Worm (Caenorhabditis elegans) whole organism, late embryonic: ENCODE measurements around the gene unc-112.

Experiments used
- C38D4.7 ChIP-seq: fragments of 200-800 bp; sonication (Bioruptor generic); optimal IDR thresholded peaks from 2 replicates; lab custom pipeline; 2018; ENCODE audit warnings: mild to moderate bottlenecking, missing genetic modification characterization, moderate library complexity, missing compliant biosample characterization
- F13H6.1 ChIP-seq: sonication (generic microtip); optimal IDR thresholded peaks from 2 replicates; lab custom pipeline; 2016; ENCODE audit warnings: missing genetic modification characterization, missing compliant biosample characterization
- K02D7.2 ChIP-seq: sonication (generic microtip); optimal IDR thresholded peaks from 2 replicates; lab custom pipeline; 2017; ENCODE audit warnings: mild to moderate bottlenecking, missing genetic modification characterization, missing compliant biosample characterization
- ahr-1 ChIP-seq: sonication (generic microtip); optimal IDR thresholded peaks from 2 replicates; lab custom pipeline; 2016; ENCODE audit warnings: missing genetic modification characterization, missing compliant biosample characterization
- ceh-14 ChIP-seq: sonication (generic microtip); optimal IDR thresholded peaks from 2 replicates; lab custom pipeline; 2016; ENCODE audit warnings: missing genotype, missing genetic modification characterization, missing compliant biosample characterization
- ceh-18 ChIP-seq: sonication (generic microtip); optimal IDR thresholded peaks from 2 replicates; lab custom pipeline; 2016; ENCODE audit warnings: missing genetic modification characterization, missing compliant biosample characterization
- ceh-19 ChIP-seq: fragments of 200-800 bp; sonication (Bioruptor generic); optimal IDR thresholded peaks from 2 replicates; lab custom pipeline; 2018; ENCODE audit warnings: mild to moderate bottlenecking, missing genetic modification characterization, missing compliant biosample characterization
- ceh-2 ChIP-seq: sonication (generic microtip); optimal IDR thresholded peaks from 2 replicates; lab custom pipeline; 2016; ENCODE audit warnings: missing genotype, missing genetic modification characterization, missing compliant biosample characterization
- ceh-22 ChIP-seq: sonication (generic microtip); optimal IDR thresholded peaks from 2 replicates; lab custom pipeline; 2017; ENCODE audit warnings: missing biosample characterization, missing genetic modification characterization
- ceh-24 ChIP-seq: sonication (generic microtip); optimal IDR thresholded peaks from 2 replicates; lab custom pipeline; 2016; ENCODE audit warnings: mild to moderate bottlenecking, missing genetic modification characterization, missing compliant biosample characterization
- ceh-30 ChIP-seq: fragments of 150-350 bp; optimal IDR thresholded peaks from 2 replicates; lab custom pipeline; 2014; ENCODE audit warnings: missing biosample characterization, missing genetic modification characterization
- ceh-31 ChIP-seq: sonication (generic microtip); optimal IDR thresholded peaks from 2 replicates; lab custom pipeline; 2016; ENCODE audit warnings: missing genetic modification characterization, missing compliant biosample characterization
- ceh-34 ChIP-seq: sonication (generic microtip); optimal IDR thresholded peaks from 2 replicates; lab custom pipeline; 2016; ENCODE audit warnings: mild to moderate bottlenecking, missing genetic modification characterization, missing compliant biosample characterization
- ceh-45 ChIP-seq: fragments of 200-800 bp; sonication (Bioruptor generic); IDR thresholded peaks from 2 replicates; pipeline ENCODE4 v1.3.6; 2022; ENCODE audit warnings: missing genetic modification reagents, missing genetic modification characterization, missing compliant biosample characterization
- ceh-48 ChIP-seq: sonication (generic microtip); optimal IDR thresholded peaks from 2 replicates; lab custom pipeline; 2016; ENCODE audit warnings: missing genetic modification characterization, inconsistent platforms, missing compliant biosample characterization
- ceh-6 ChIP-seq: fragments of 200-800 bp; sonication (Bioruptor generic); optimal IDR thresholded peaks from 2 replicates; lab custom pipeline; 2018; ENCODE audit warnings: mild to moderate bottlenecking, missing genetic modification characterization, missing compliant biosample characterization
- ceh-9 ChIP-seq: sonication (generic microtip); optimal IDR thresholded peaks from 2 replicates; lab custom pipeline; 2016; ENCODE audit warnings: mild to moderate bottlenecking, missing genetic modification characterization, inconsistent platforms, missing compliant biosample characterization
- dmd-4 ChIP-seq: sonication (generic microtip); optimal IDR thresholded peaks from 2 replicates; lab custom pipeline; 2016; ENCODE audit warnings: borderline replicate concordance, missing genetic modification characterization, missing compliant biosample characterization
- elt-4 ChIP-seq: sonication (generic microtip); optimal IDR thresholded peaks from 2 replicates; lab custom pipeline; 2016; ENCODE audit warnings: missing genetic modification characterization, missing compliant biosample characterization
- eyg-1 ChIP-seq: sonication (generic microtip); optimal IDR thresholded peaks from 2 replicates; lab custom pipeline; 2016; ENCODE audit warnings: missing genotype, missing genetic modification characterization, missing compliant biosample characterization
- fax-1 ChIP-seq: sonication (generic microtip); optimal IDR thresholded peaks from 2 replicates; lab custom pipeline; 2016; ENCODE audit warnings: missing genotype, missing genetic modification characterization, missing compliant biosample characterization
- fkh-6 ChIP-seq: sonication (generic microtip); optimal IDR thresholded peaks from 2 replicates; lab custom pipeline; 2016; ENCODE audit warnings: missing genetic modification characterization, missing compliant biosample characterization
- hlh-13 ChIP-seq: fragments of 200-800 bp; sonication (Bioruptor generic); optimal IDR thresholded peaks from 2 replicates; lab custom pipeline; 2018; ENCODE audit warnings: mild to moderate bottlenecking, missing genetic modification characterization, missing compliant biosample characterization
- hlh-15 ChIP-seq: sonication (generic microtip); optimal IDR thresholded peaks from 2 replicates; lab custom pipeline; 2016; ENCODE audit warnings: missing genetic modification characterization, missing compliant biosample characterization
- hlh-6 ChIP-seq: sonication (generic microtip); optimal IDR thresholded peaks from 2 replicates; lab custom pipeline; 2016; ENCODE audit warnings: missing genotype, missing genetic modification characterization, missing compliant biosample characterization
- lim-6 ChIP-seq: sonication (generic microtip); optimal IDR thresholded peaks from 2 replicates; lab custom pipeline; 2016; ENCODE audit warnings: missing genetic modification characterization, missing compliant biosample characterization
- madf-2 ChIP-seq: sonication (generic microtip); optimal IDR thresholded peaks from 2 replicates; lab custom pipeline; 2017; ENCODE audit warnings: missing genetic modification characterization, missing compliant biosample characterization
- mec-3 ChIP-seq: sonication (generic microtip); optimal IDR thresholded peaks from 2 replicates; lab custom pipeline; 2016; ENCODE audit warnings: borderline replicate concordance, missing genetic modification characterization, missing compliant biosample characterization
- nfya-1 ChIP-seq: sonication (generic microtip); optimal IDR thresholded peaks from 2 replicates; lab custom pipeline; 2017; ENCODE audit warnings: missing genetic modification characterization, mild to moderate bottlenecking, missing compliant biosample characterization, antibody characterized with exemption, moderate library complexity
- nhr-232 ChIP-seq: sonication (generic microtip); optimal IDR thresholded peaks from 2 replicates; lab custom pipeline; 2016; ENCODE audit warnings: missing genetic modification characterization, missing compliant biosample characterization
- npax-4 ChIP-seq: sonication (generic microtip); optimal IDR thresholded peaks from 2 replicates; lab custom pipeline; 2016; ENCODE audit warnings: missing genetic modification characterization, missing compliant biosample characterization
- pag-3 ChIP-seq: sonication (generic microtip); optimal IDR thresholded peaks from 2 replicates; lab custom pipeline; 2016; ENCODE audit warnings: missing compliant biosample characterization, missing genetic modification characterization, borderline replicate concordance
- pat-9 ChIP-seq: fragments of 200-800 bp; sonication (Bioruptor generic); optimal IDR thresholded peaks from 2 replicates; lab custom pipeline; 2018; ENCODE audit warnings: mild to moderate bottlenecking, missing genetic modification characterization, moderate library complexity, missing compliant biosample characterization
- pax-1 ChIP-seq: fragments of 150-350 bp; optimal IDR thresholded peaks from 2 replicates; lab custom pipeline; 2014; ENCODE audit warnings: missing biosample characterization, missing genetic modification characterization
- ref-2 ChIP-seq: sonication (generic microtip); optimal IDR thresholded peaks from 2 replicates; lab custom pipeline; 2016; ENCODE audit warnings: missing genetic modification characterization, missing compliant biosample characterization
- rnt-1 ChIP-seq: sonication (generic microtip); optimal IDR thresholded peaks from 2 replicates; lab custom pipeline; 2016; ENCODE audit warnings: missing genetic modification characterization, missing compliant biosample characterization
- sox-4 ChIP-seq: sonication (generic microtip); optimal IDR thresholded peaks from 2 replicates; lab custom pipeline; 2017; ENCODE audit warnings: mild to moderate bottlenecking, missing genetic modification characterization, inconsistent platforms, missing compliant biosample characterization
- syd-9 ChIP-seq: sonication (generic microtip); optimal IDR thresholded peaks from 2 replicates; lab custom pipeline; 2016; ENCODE audit warnings: mild to moderate bottlenecking, missing genetic modification characterization, moderate library complexity, missing compliant biosample characterization
- tbx-2 ChIP-seq: sonication (generic microtip); optimal IDR thresholded peaks from 2 replicates; lab custom pipeline; 2016; ENCODE audit warnings: missing genetic modification characterization, missing compliant biosample characterization
- unc-3 ChIP-seq, 2 experiments: fragments of 200-800 bp in 1 of 2; sonication (Bioruptor generic) in 1 of 2; sonication (generic microtip) in 1 of 2; conservative IDR thresholded peaks in 1 of 2; optimal IDR thresholded peaks in 1 of 2; 2 replicates each; pipeline versions ENCODE4 v1.3.6 to Lab custom; 2016 to 2022; ENCODE audit warnings: missing compliant biosample characterization in 2 of 2, missing genetic modification characterization in 2 of 2, missing genetic modification reagents in 1 of 2
- unc-42 ChIP-seq: sonication (generic microtip); optimal IDR thresholded peaks from 2 replicates; lab custom pipeline; 2016; ENCODE audit warnings: missing genotype, missing genetic modification characterization, missing compliant biosample characterization
- unc-55 ChIP-seq: sonication (generic microtip); optimal IDR thresholded peaks from 2 replicates; lab custom pipeline; 2017; ENCODE audit warnings: missing biosample characterization, missing genetic modification reagents, missing genetic modification characterization
- ztf-16 ChIP-seq: sonication (generic microtip); optimal IDR thresholded peaks from 2 replicates; lab custom pipeline; 2017; ENCODE audit warnings: missing genetic modification characterization, missing compliant biosample characterization

The unc-112 gene

ce11 chrV:14698666-14699065 lies 2.2 kb upstream of the unc-112 start, which contains the start of gene set-5:
Gene set-5 (plus strand): TSS chrV:14698966.
- no peak for TF ChIP-seq hlh-13 (GFP tag; lab: Kevin White, UChicago)
- TF ChIP-seq ceh-24 (tag; lab: Kevin White, UChicago), result no peak

DNA sequence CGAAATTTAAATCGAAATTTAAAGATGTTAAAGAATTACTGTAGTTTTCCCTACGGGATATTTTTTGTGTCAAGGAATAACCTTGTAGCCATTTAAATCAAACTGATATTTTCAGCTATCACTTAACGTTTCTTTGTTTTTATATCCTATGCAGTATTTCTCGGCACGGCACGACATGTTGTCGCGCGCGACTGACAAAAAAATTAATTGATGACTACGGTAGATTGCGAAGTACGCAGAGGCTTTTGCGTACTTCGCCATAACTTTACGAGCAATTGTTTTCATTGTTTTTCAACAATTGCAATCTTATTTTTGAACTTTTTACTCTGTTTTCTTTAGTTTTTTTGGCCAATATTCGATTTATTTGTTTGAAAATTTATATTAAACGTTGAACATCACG lies 1.6 kb upstream of the unc-112 start:
- no peak for TF ChIP-seq pax-1 (tag; lab: Kevin White, UChicago)

DNA sequence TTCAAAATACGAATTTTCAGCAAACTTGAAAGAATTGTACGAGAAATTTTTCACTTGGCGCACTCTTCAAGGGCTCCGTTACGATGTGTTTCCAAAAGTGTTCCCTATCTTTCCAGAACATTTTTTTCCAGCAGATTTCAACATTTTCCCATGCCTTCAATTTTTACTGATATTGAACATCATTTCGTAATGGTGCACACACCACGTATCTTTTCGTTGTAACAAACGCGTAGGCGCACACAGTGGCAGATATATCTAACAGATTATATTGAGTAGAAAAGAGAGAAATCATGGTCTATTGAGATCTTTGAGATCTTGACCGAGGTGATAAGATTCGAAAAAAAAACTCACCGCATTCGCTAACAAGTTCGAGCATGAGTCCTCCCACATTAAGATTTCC lies 741 bp downstream of the unc-112 start:
- TF ChIP-seq ceh-18 (peak; percentile 30), hlh-6 (tag; lab: Kevin White, UChicago) (no peak), ztf-16 (tag; lab: Kevin White, UChicago) (no peak), pag-3 (no peak), ceh-9 (tag; lab: Kevin White, UChicago) (no peak), npax-4 (tag; lab: Kevin White, UChicago) (no peak), pat-9 (no peak), syd-9 (tag; lab: Kevin White, UChicago) (no peak), fax-1 (no peak), unc-55 (GFP tag; lab: Kevin White, UChicago) (peak; percentile 44), unc-3 (GFP tag; conservative IDR thresholded peaks at IDR 0.05; lab: Robert Waterston, UW) (no peak), unc-3 (tag; optimal IDR thresholded peaks at IDR 0.05; lab: Kevin White, UChicago) (no peak), hlh-15 (tag; lab: Kevin White, UChicago) (no peak), K02D7.2 (tag; lab: Kevin White, UChicago) (no peak)

DNA sequence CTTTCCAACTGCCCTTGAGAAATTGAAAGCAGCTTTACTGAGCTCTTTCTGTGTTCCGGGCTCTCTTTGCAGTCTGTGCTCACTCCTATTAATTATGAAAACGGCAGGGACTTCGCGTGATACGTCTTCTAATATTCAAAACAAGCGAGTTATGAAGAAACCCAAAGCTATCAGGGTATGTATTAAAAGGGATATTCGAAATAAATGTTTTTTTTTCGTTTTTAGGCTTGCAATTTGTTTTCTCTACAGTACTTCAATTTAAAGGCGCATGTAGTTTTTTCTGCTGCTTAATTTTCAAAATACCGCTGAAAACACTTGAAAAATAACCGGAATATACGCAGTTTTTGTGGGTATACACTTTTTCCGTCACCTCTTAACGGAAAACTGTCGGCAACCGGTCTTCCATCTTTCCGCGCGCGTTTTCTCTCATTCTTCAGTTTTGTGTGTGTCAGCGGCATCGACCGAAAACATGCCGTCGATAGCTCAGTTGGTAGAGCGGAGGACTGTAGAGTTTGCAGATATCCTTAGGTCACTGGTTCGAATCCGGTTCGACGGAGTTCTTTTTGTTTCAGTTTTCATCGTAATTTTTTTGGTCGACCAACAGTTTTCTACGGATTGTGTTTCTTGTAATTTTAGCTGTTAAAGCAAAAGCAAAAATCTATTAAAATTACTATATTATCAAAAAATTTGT lies 7.2 kb downstream of the unc-112 start, which contains the start of gene gasr-8:
Gene gasr-8, plus strand, starts transcription at position 51 of the 691 bp plus-strand sequence.
- TF ChIP-seq sox-4 (tag; lab: Kevin White, UChicago), result peak; percentile 9
- peak; percentile 4 for TF ChIP-seq nfya-1 (tag; lab: Kevin White, UChicago)
- no peak for TF ChIP-seq lim-6 (tag; lab: Kevin White, UChicago)
- TF ChIP-seq unc-42, result no peak
- no peak for TF ChIP-seq rnt-1 (tag; lab: Kevin White, UChicago)
- TF ChIP-seq pag-3, result no peak
- no peak for TF ChIP-seq mec-3 (tag; lab: Kevin White, UChicago)
- peak; percentile 49 for TF ChIP-seq dmd-4
- TF ChIP-seq fkh-6, result no peak
- peak; percentile 13 for TF ChIP-seq K02D7.2 (tag; lab: Kevin White, UChicago)
- no peak for TF ChIP-seq pax-1 (tag; lab: Kevin White, UChicago)
- TF ChIP-seq madf-2, result no peak
- TF ChIP-seq ceh-2 (tag; lab: Kevin White, UChicago), result no peak
- TF ChIP-seq tbx-2 (tag; lab: Kevin White, UChicago), result no peak
- TF ChIP-seq ceh-45 (GFP tag; lab: Robert Waterston, UW), result no peak
- no peak for TF ChIP-seq ref-2 (tag; lab: Kevin White, UChicago)
- no peak for TF ChIP-seq F13H6.1 (tag; lab: Kevin White, UChicago)
- TF ChIP-seq ceh-31 (tag; lab: Kevin White, UChicago), result no peak
- TF ChIP-seq ahr-1 (tag; lab: Kevin White, UChicago), result no peak
- TF ChIP-seq unc-3 (GFP tag; conservative IDR thresholded peaks at IDR 0.05; lab: Robert Waterston, UW), result 0 out of 2 replicates have a peak, but pooled peaks have one; percentile 18
- no peak for TF ChIP-seq unc-3 (tag; optimal IDR thresholded peaks at IDR 0.05; lab: Kevin White, UChicago)
- TF ChIP-seq pat-9, result peak; percentile 48
- TF ChIP-seq ceh-6 (GFP tag; lab: Kevin White, UChicago), result peak; percentile 20
- TF ChIP-seq nhr-232 (tag; lab: Kevin White, UChicago), result no peak
- no peak for TF ChIP-seq ceh-34
- TF ChIP-seq ceh-18, result no peak
- peak; percentile 15 for TF ChIP-seq ceh-48 (tag; lab: Kevin White, UChicago)
- TF ChIP-seq eyg-1, result no peak
- TF ChIP-seq ceh-30 (tag; lab: Kevin White, UChicago), result no peak
- TF ChIP-seq ceh-24 (tag; lab: Kevin White, UChicago), result no peak
- no peak for TF ChIP-seq npax-4 (tag; lab: Kevin White, UChicago)
- peak; percentile 3 for TF ChIP-seq ztf-16 (tag; lab: Kevin White, UChicago)
- no peak for TF ChIP-seq ceh-22 (tag; lab: Kevin White, UChicago)
- no peak for TF ChIP-seq ceh-14 (tag; lab: Kevin White, UChicago)
- TF ChIP-seq hlh-6 (tag; lab: Kevin White, UChicago), result no peak
- TF ChIP-seq C38D4.7, result peak; percentile 22
- no peak for TF ChIP-seq unc-55 (GFP tag; lab: Kevin White, UChicago)
- TF ChIP-seq ceh-19 (GFP tag; lab: Kevin White, UChicago), result peak; percentile 33
- TF ChIP-seq elt-4 (tag; lab: Kevin White, UChicago), result no peak
